Worm (Caenorhabditis elegans): ENCODE data around the gene ZK512.1.

ce11 chrIII:9136587-9136986, 21.8 kb downstream of the ZK512.1 start, which contains the start of gene eat-4:
- TF ChIP-seq egrh-3 (GFP tag; IDR thresholded peaks at IDR 0.05) = no peak
- TF ChIP-seq F10E7.11 (tag; optimal IDR thresholded peaks at IDR 0.05) = no peak
- no peak for TF ChIP-seq hmg-20 (GFP tag; IDR thresholded peaks at IDR 0.05)
- no peak for TF ChIP-seq somi-1 (GFP tag; optimal IDR thresholded peaks at IDR 0.05)
- TF ChIP-seq efl-1 (GFP tag; optimal IDR thresholded peaks at IDR 0.05) = no peak
- TF ChIP-seq bed-1 (GFP tag; IDR thresholded peaks at IDR 0.05) = no peak
- no peak for TF ChIP-seq madf-3 (GFP tag; IDR thresholded peaks at IDR 0.05)
- TF ChIP-seq nhr-90 (tag; optimal IDR thresholded peaks at IDR 0.05) = no peak
- no peak for TF ChIP-seq dox-1 (GFP tag; IDR thresholded peaks at IDR 0.05)
- no peak for TF ChIP-seq ama-1 (optimal IDR thresholded peaks at IDR 0.05)
- TF ChIP-seq ama-1 (GFP tag; optimal IDR thresholded peaks at IDR 0.05) = no peak
- no peak for TF ChIP-seq D2030.7 (GFP tag; IDR thresholded peaks at IDR 0.05)
- TF ChIP-seq T26A5.8 (tag; optimal IDR thresholded peaks at IDR 0.05) = no peak
- TF ChIP-seq gei-17 (GFP tag; optimal IDR thresholded peaks at IDR 0.05) = no peak
- TF ChIP-seq sdz-38 (tag; optimal IDR thresholded peaks at IDR 0.05) = no peak
